Worm (Caenorhabditis elegans): Measurements from ENCODE around the gene mans-3.
A peak's percentile ranks its signal among the peaks of the same experiment; 100 is the strongest.

The mans-3 gene

ce11 chrX:5165037-5165436 lies at the start of gene mans-3 (continued):
- TF ChIP-seq zim-3 (tag; optimal IDR thresholded peaks at IDR 0.05) (no peak), T26A5.8 (tag; optimal IDR thresholded peaks at IDR 0.05) (no peak), lin-26 (GFP tag; IDR thresholded peaks at IDR 0.05) (no peak), ceh-91 (GFP tag; IDR thresholded peaks at IDR 0.05) (no peak), aptf-3 (GFP tag; IDR thresholded peaks at IDR 0.05) (no peak), tbp1 (GFP tag; optimal IDR thresholded peaks at IDR 0.05) (no peak), xnd-1 (tag; optimal IDR thresholded peaks at IDR 0.05) (no peak), fkh-3 (tag; optimal IDR thresholded peaks at IDR 0.05) (no peak), ceh-79 (tag; optimal IDR thresholded peaks at IDR 0.05) (no peak), B0261.1 (tag; optimal IDR thresholded peaks at IDR 0.05) (no peak), nhr-90 (tag; optimal IDR thresholded peaks at IDR 0.05) (peak; percentile 77), F33H1.4 (GFP tag; IDR thresholded peaks at IDR 0.05) (no peak), pbrm-1 (GFP tag; IDR thresholded peaks at IDR 0.05) (peak; percentile 82), repo-1 (tag; optimal IDR thresholded peaks at IDR 0.05) (peak; percentile 57), nhr-27 (tag; optimal IDR thresholded peaks at IDR 0.05) (no peak), ztf-26 (tag; optimal IDR thresholded peaks at IDR 0.05) (peak; percentile 85), Y56A3A.18 (GFP tag; IDR thresholded peaks at IDR 0.05) (no peak), sea-2 (GFP tag; IDR thresholded peaks at IDR 0.05) (no peak), nhr-120 (GFP tag; IDR thresholded peaks at IDR 0.05) (no peak), egl-18 (GFP tag; IDR thresholded peaks at IDR 0.05) (no peak), attf-6 (GFP tag; IDR thresholded peaks at IDR 0.05) (no peak), B0336.3 (GFP tag; IDR thresholded peaks at IDR 0.05) (no peak), cebp-2 (GFP tag; IDR thresholded peaks at IDR 0.05) (no peak), ztf-22 (GFP tag; optimal IDR thresholded peaks at IDR 0.05) (peak; percentile 47), rcor-1 (GFP tag; IDR thresholded peaks at IDR 0.05) (peak; percentile 69), B0035.1 (tag; optimal IDR thresholded peaks at IDR 0.05) (no peak), dox-1 (GFP tag; IDR thresholded peaks at IDR 0.05) (no peak; the same call in 1 of the 2 replicates), ceh-40 (GFP tag; IDR thresholded peaks at IDR 0.05) (no peak), nhr-179 (tag; optimal IDR thresholded peaks at IDR 0.05) (no peak), athp-1 (tag; optimal IDR thresholded peaks at IDR 0.05) (no peak), F23B12.7 (tag; optimal IDR thresholded peaks at IDR 0.05; ENCODE audit: insufficient read depth) (peak; percentile 66), zfh-2 (GFP tag; conservative IDR thresholded peaks at IDR 0.05) (no peak), hlh-26 (GFP tag; conservative IDR thresholded peaks at IDR 0.05) (no peak), ztf-28 (GFP tag; IDR thresholded peaks at IDR 0.05) (no peak), die-1 (tag; optimal IDR thresholded peaks at IDR 0.05) (peak; percentile 28), madf-10 (tag; optimal IDR thresholded peaks at IDR 0.05) (peak; percentile 85), lin-40 (tag; optimal IDR thresholded peaks at IDR 0.05) (peak; percentile 94), F57A8.1 (GFP tag; optimal IDR thresholded peaks at IDR 0.05) (no peak), pha-4 (tag; optimal IDR thresholded peaks at IDR 0.05) (peak; percentile 23), lir-1 (GFP tag; conservative IDR thresholded peaks at IDR 0.05) (no peak), lin-35 (GFP tag; optimal IDR thresholded peaks at IDR 0.05) (peak in 2 of 3 experiments; percentile 27 to 84), Y79H2A.3 (GFP tag; conservative IDR thresholded peaks at IDR 0.05) (no peak), D2030.7 (GFP tag; IDR thresholded peaks at IDR 0.05) (no peak), akir-1 (GFP tag; optimal IDR thresholded peaks at IDR 0.05) (no peak), him-1 (tag; optimal IDR thresholded peaks at IDR 0.05) (no peak), bed-2 (GFP tag; IDR thresholded peaks at IDR 0.05) (no peak), sptf-2 (GFP tag; optimal IDR thresholded peaks at IDR 0.05) (no peak), lag-1 (GFP tag; IDR thresholded peaks at IDR 0.05) (no peak), egl-44 (GFP tag; IDR thresholded peaks at IDR 0.05) (peak; percentile 42; the same call in 1 of the 2 replicates), ztf-6 (GFP tag; IDR thresholded peaks at IDR 0.05) (no peak), T07F8.4 (tag; optimal IDR thresholded peaks at IDR 0.05) (no peak)
